Fruit fly (Drosophila melanogaster): ENCODE results near the gene CG32240.

DNA sequence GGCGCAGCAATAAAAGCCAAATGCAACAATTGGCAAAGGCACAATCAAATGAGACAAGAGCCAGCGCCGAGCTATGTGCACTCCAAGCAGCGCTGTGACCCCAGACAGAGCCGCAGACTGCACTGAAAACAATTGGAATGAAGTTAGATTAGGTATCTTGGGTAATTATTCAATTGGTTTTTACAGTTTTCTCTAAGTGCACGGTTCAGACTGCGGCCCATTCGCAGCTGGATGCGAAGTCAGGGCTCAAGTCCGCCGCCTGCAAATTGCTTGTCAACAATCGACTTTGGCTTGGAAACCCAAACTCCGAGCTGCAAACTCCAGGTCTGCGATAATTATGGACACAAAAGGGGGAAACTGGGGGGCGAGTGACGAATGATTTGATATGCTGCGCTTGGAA lies 12.2 kb upstream of the CG32240 start:
- TF ChIP-seq h (optimal IDR thresholded peaks at IDR 0.05) (no peak), Nf-YA (GFP tag; IDR thresholded peaks at IDR 0.05) (no peak), Max (GFP tag; optimal IDR thresholded peaks at IDR 0.05) (no peak), usp (GFP tag; optimal IDR thresholded peaks at IDR 0.05) (no peak), CG10267 (tag; optimal IDR thresholded peaks at IDR 0.05) (no peak), ham (GFP tag; IDR thresholded peaks at IDR 0.05) (no peak), CG16813 (GFP tag; IDR thresholded peaks at IDR 0.05; ENCODE audit: partially characterized antibody) (no peak), CG13775 (GFP tag; optimal IDR thresholded peaks at IDR 0.05) (no peak), mld (GFP tag; IDR thresholded peaks at IDR 0.05; ENCODE audit: partially characterized antibody) (no peak)

All from whole organism, embryonic.